Worm (Caenorhabditis elegans) whole organism, L4 larva: ENCODE measurements around the gene F32D8.14.
A peak's percentile ranks its signal among the peaks of the same experiment; 100 is the strongest.

Source experiments
- R02D3.7 ChIP-seq: fragments of 150-350 bp; sonication (generic microtip); optimal IDR thresholded peaks from 3 replicates; lab custom pipeline; 2014; ENCODE audit warnings: missing biosample characterization, missing genetic modification characterization
- T20F7.1 ChIP-seq: fragments of 200-800 bp; sonication (Bioruptor generic); optimal IDR thresholded peaks from 2 replicates; lab custom pipeline; 2018; ENCODE audit warnings: mild to moderate bottlenecking, missing genetic modification characterization, missing compliant biosample characterization
- dpl-1 ChIP-seq: fragments of 150-350 bp; optimal IDR thresholded peaks from 2 replicates; lab custom pipeline; 2014; ENCODE audit warnings: missing biosample characterization, missing genetic modification reagents, missing genetic modification characterization
- jun-1 ChIP-seq: fragments of 150-350 bp; optimal IDR thresholded peaks from 2 replicates; lab custom pipeline; 2014; ENCODE audit warnings: missing biosample characterization, missing genetic modification reagents, missing genetic modification characterization
- nhr-102 ChIP-seq: sonication (generic microtip); optimal IDR thresholded peaks from 2 replicates; lab custom pipeline; 2016; ENCODE audit warnings: mild to moderate bottlenecking, missing genetic modification characterization, moderate library complexity, missing compliant biosample characterization
- zag-1 ChIP-seq: fragments of 150-350 bp; optimal IDR thresholded peaks from 2 replicates; lab custom pipeline; 2014; ENCODE audit warnings: missing biosample characterization, missing genetic modification characterization
- zfp-2 ChIP-seq: sonication (generic microtip); optimal IDR thresholded peaks from 2 replicates; lab custom pipeline; 2016; ENCODE audit warnings: mild to moderate bottlenecking, missing genetic modification characterization, missing compliant biosample characterization

DNA sequence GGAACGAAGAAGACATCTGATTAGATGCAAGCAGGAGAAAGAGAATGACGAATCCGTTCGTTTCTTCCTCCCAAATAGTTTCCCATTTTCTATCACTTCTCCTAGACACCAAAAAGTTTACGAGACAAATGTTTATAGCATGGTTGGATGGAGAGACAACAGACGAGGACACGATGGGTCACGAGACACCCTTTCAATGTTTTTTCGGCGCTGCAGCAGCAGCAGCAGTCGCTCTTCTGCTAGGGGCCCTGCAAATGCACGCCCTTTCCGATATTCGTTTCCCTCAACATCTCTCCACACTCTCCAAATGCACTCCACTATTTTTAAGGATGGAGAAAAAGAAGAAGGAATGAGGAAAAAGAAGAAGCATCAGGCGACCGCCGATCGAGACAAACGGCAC is 36.2 kb downstream of the F32D8.14 start:
- no peak for TF ChIP-seq zfp-2 (tag; lab: Kevin White, UChicago)
- no peak for TF ChIP-seq T20F7.1 (GFP tag; lab: Kevin White, UChicago)
- TF ChIP-seq jun-1 (tag; lab: Kevin White, UChicago), result no peak
- peak; percentile 66 for TF ChIP-seq zag-1 (tag; lab: Kevin White, UChicago)
- TF ChIP-seq R02D3.7 (tag; lab: Kevin White, UChicago), result no peak
- peak; percentile 10 for TF ChIP-seq dpl-1
- no peak for TF ChIP-seq nhr-102
